Fruit fly (Drosophila melanogaster) whole organism, prepupa: ENCODE data around the gene CG4098.

Source experiments
- Blimp-1 ChIP-seq: fragments of 200-800 bp; sonication (Bioruptor generic); optimal IDR thresholded peaks from 3 replicates; lab custom pipeline; 2017; ENCODE audit warnings: missing biosample characterization, missing genetic modification characterization, mild to moderate bottlenecking, moderate library complexity, missing genetic modification reagents
- CG10631 ChIP-seq: fragments of 200-800 bp; sonication (Bioruptor generic); optimal IDR thresholded peaks from 2 replicates; lab custom pipeline; 2016; ENCODE audit warnings: missing biosample characterization, missing genetic modification characterization
- CG10669 ChIP-seq: fragments of 200-800 bp; sonication (Bioruptor generic); optimal IDR thresholded peaks from 3 replicates; lab custom pipeline; 2018; ENCODE audit warnings: missing biosample characterization, mild to moderate bottlenecking, missing genetic modification characterization, moderate library complexity
- CG11902 ChIP-seq: fragments of 200-800 bp; sonication (Bioruptor generic); optimal IDR thresholded peaks from 3 replicates; lab custom pipeline; 2016; ENCODE audit warnings: missing biosample characterization, missing genetic modification characterization
- CG15336 ChIP-seq: fragments of 200-800 bp; sonication (Bioruptor generic); IDR thresholded peaks from 2 replicates; pipeline ENCODE4 v1.3.6; 2022; ENCODE audit warnings: missing biosample characterization, missing genetic modification characterization
- CG1621 ChIP-seq: fragments of 200-800 bp; sonication (Bioruptor generic); optimal IDR thresholded peaks from 3 replicates; lab custom pipeline; 2018; ENCODE audit warnings: missing biosample characterization, mild to moderate bottlenecking, missing genetic modification characterization
- CG16779 ChIP-seq: fragments of 200-800 bp; sonication (Bioruptor generic); optimal IDR thresholded peaks from 3 replicates; lab custom pipeline; 2017; ENCODE audit warnings: missing biosample characterization, mild to moderate bottlenecking, missing genetic modification characterization
- CG3032 ChIP-seq: fragments of 200-800 bp; optimal IDR thresholded peaks from 2 replicates; lab custom pipeline; 2019; ENCODE audit warnings: missing biosample characterization, mild to moderate bottlenecking, missing genetic modification characterization, moderate library complexity
- CG31627 ChIP-seq: fragments of 200-800 bp; sonication (Bioruptor generic); optimal IDR thresholded peaks from 3 replicates; lab custom pipeline; 2016; ENCODE audit warnings: missing biosample characterization, missing genetic modification characterization
- CG32006 ChIP-seq: fragments of 200-800 bp; sonication (Bioruptor generic); optimal IDR thresholded peaks from 3 replicates; lab custom pipeline; 2017; ENCODE audit warnings: missing biosample characterization, mild to moderate bottlenecking, missing genetic modification characterization
- CG34406 ChIP-seq: fragments of 200-800 bp; sonication (Bioruptor generic); optimal IDR thresholded peaks from 3 replicates; lab custom pipeline; 2016; ENCODE audit warnings: missing biosample characterization, missing genetic modification characterization
- CG3919 ChIP-seq: fragments of 200-800 bp; sonication (Bioruptor generic); optimal IDR thresholded peaks from 3 replicates; lab custom pipeline; 2016; ENCODE audit warnings: missing biosample characterization, missing genetic modification characterization
- CG6276 ChIP-seq: fragments of 200-800 bp; sonication (Bioruptor generic); optimal IDR thresholded peaks from 2 replicates; lab custom pipeline; 2017; ENCODE audit warnings: missing biosample characterization, mild to moderate bottlenecking, missing genetic modification characterization
- CG6854 ChIP-seq: fragments of 200-800 bp; sonication (Bioruptor generic); optimal IDR thresholded peaks from 2 replicates; lab custom pipeline; 2017; ENCODE audit warnings: missing biosample characterization, mild to moderate bottlenecking, missing genetic modification characterization
- CG8119 ChIP-seq: fragments of 200-800 bp; sonication (Bioruptor generic); IDR thresholded peaks from 3 replicates; pipeline ENCODE4 v1.3.6; 2022; ENCODE audit warnings: missing biosample characterization, missing genetic modification characterization
- CG8632 ChIP-seq: fragments of 200-800 bp; sonication (Bioruptor generic); optimal IDR thresholded peaks from 3 replicates; lab custom pipeline; 2016; ENCODE audit warnings: missing biosample characterization, missing genetic modification characterization
- CG9139 ChIP-seq: fragments of 200-800 bp; sonication (Bioruptor generic); optimal IDR thresholded peaks from 3 replicates; lab custom pipeline; 2017; ENCODE audit warnings: missing biosample characterization, mild to moderate bottlenecking, missing genetic modification characterization
- Eip75B ChIP-seq: fragments of 200-800 bp; sonication (Bioruptor generic); optimal IDR thresholded peaks from 3 replicates; lab custom pipeline; 2016; ENCODE audit warnings: missing biosample characterization, missing genetic modification characterization
- Eip78C ChIP-seq: fragments of 200-800 bp; sonication (Bioruptor generic); peaks from one replicate; lab custom pipeline; 2016; ENCODE audit warnings: missing biosample characterization, missing genetic modification characterization
- Eip93F ChIP-seq: fragments of 200-800 bp; sonication (Bioruptor generic); optimal IDR thresholded peaks from 2 replicates; lab custom pipeline; 2016; ENCODE audit warnings: missing biosample characterization, mild to moderate bottlenecking, missing genetic modification characterization
- Ets21C ChIP-seq: fragments of 200-800 bp; sonication (Bioruptor generic); optimal IDR thresholded peaks from 3 replicates; lab custom pipeline; 2016; ENCODE audit warnings: missing biosample characterization, missing genetic modification characterization
- Ets96B ChIP-seq: fragments of 200-800 bp; optimal IDR thresholded peaks from 2 replicates; lab custom pipeline; 2019; ENCODE audit warnings: missing biosample characterization, mild to moderate bottlenecking, missing genetic modification characterization, moderate library complexity
- Hr38 ChIP-seq: sonication (Bioruptor generic); optimal IDR thresholded peaks from 2 replicates; lab custom pipeline; 2016; ENCODE audit warnings: missing biosample characterization, missing genetic modification characterization
- Hr39 ChIP-seq: fragments of 200-800 bp; sonication (Bioruptor generic); optimal IDR thresholded peaks from 2 replicates; lab custom pipeline; 2016; ENCODE audit warnings: missing biosample characterization, missing genetic modification characterization
- Hr4 ChIP-seq: fragments of 200-800 bp; sonication (Bioruptor generic); optimal IDR thresholded peaks from 3 replicates; lab custom pipeline; 2016; ENCODE audit warnings: missing biosample characterization, missing genetic modification characterization
- Lpt ChIP-seq: fragments of 200-800 bp; sonication (Bioruptor generic); optimal IDR thresholded peaks from 3 replicates; lab custom pipeline; 2016; ENCODE audit warnings: missing biosample characterization, missing genetic modification characterization
- Met ChIP-seq: fragments of 200-800 bp; sonication (Bioruptor generic); optimal IDR thresholded peaks from 3 replicates; lab custom pipeline; 2016; ENCODE audit warnings: missing biosample characterization, missing genetic modification characterization
- OdsH ChIP-seq: fragments of 200-800 bp; sonication (Bioruptor generic); optimal IDR thresholded peaks from 3 replicates; lab custom pipeline; 2016; ENCODE audit warnings: missing biosample characterization, missing genetic modification characterization
- Sox102F ChIP-seq: fragments of 200-800 bp; sonication (Bioruptor generic); optimal IDR thresholded peaks from 2 replicates; lab custom pipeline; 2016; ENCODE audit warnings: missing biosample characterization, mild to moderate bottlenecking, missing genetic modification characterization
- Sox14 ChIP-seq: fragments of 200-800 bp; sonication (Bioruptor generic); optimal IDR thresholded peaks from 3 replicates; lab custom pipeline; 2016; ENCODE audit warnings: missing biosample characterization, missing genetic modification characterization
- Sox15 ChIP-seq: fragments of 200-800 bp; sonication (Bioruptor generic); optimal IDR thresholded peaks from 3 replicates; lab custom pipeline; 2016; ENCODE audit warnings: missing biosample characterization, missing genetic modification characterization
- achi ChIP-seq: fragments of 200-800 bp; sonication (Bioruptor generic); optimal IDR thresholded peaks from 3 replicates; lab custom pipeline; 2016; ENCODE audit warnings: missing biosample characterization, missing genetic modification characterization
- acj6 ChIP-seq: fragments of 200-800 bp; sonication (Bioruptor generic); optimal IDR thresholded peaks from 3 replicates; lab custom pipeline; 2016; ENCODE audit warnings: missing biosample characterization, missing genetic modification characterization
- cyc ChIP-seq: fragments of 200-800 bp; sonication (Bioruptor generic); optimal IDR thresholded peaks from 3 replicates; lab custom pipeline; 2016; ENCODE audit warnings: missing biosample characterization, missing genetic modification characterization
- dac ChIP-seq: fragments of 200-800 bp; sonication (Bioruptor generic); optimal IDR thresholded peaks from 2 replicates; lab custom pipeline; 2017; ENCODE audit warnings: missing biosample characterization, mild to moderate bottlenecking, missing genetic modification characterization
- dsx ChIP-seq: fragments of 200-800 bp; optimal IDR thresholded peaks from 3 replicates; lab custom pipeline; 2019; ENCODE audit warnings: missing biosample characterization, mild to moderate bottlenecking, missing genetic modification characterization, moderate library complexity; ENCODE audit not compliant: poor library complexity, severe bottlenecking
- esn ChIP-seq: fragments of 200-800 bp; sonication (Bioruptor generic); optimal IDR thresholded peaks from 2 replicates; lab custom pipeline; 2016; ENCODE audit warnings: missing biosample characterization, mild to moderate bottlenecking, missing genetic modification characterization, moderate library complexity
- fd59A ChIP-seq: fragments of 200-800 bp; sonication (Bioruptor generic); optimal IDR thresholded peaks from 2 replicates; lab custom pipeline; 2017; ENCODE audit warnings: missing biosample characterization, mild to moderate bottlenecking, missing genetic modification characterization, missing genetic modification reagents
- fd85E ChIP-seq: fragments of 200-800 bp; sonication (Bioruptor generic); optimal IDR thresholded peaks from 3 replicates; lab custom pipeline; 2016; ENCODE audit warnings: missing biosample characterization, missing genetic modification characterization
- fkh ChIP-seq: fragments of 200-800 bp; sonication (Bioruptor generic); optimal IDR thresholded peaks from 3 replicates; lab custom pipeline; 2017; ENCODE audit warnings: missing biosample characterization, mild to moderate bottlenecking, missing genetic modification characterization, moderate library complexity
- lz ChIP-seq: fragments of 200-800 bp; sonication (Bioruptor generic); optimal IDR thresholded peaks from 3 replicates; lab custom pipeline; 2016; ENCODE audit warnings: missing biosample characterization, missing genetic modification characterization
- pdm3 ChIP-seq: fragments of 200-800 bp; sonication (Bioruptor generic); optimal IDR thresholded peaks from 3 replicates; lab custom pipeline; 2016; ENCODE audit warnings: missing biosample characterization, missing genetic modification characterization
- salr ChIP-seq, 2 experiments: fragments of 200-800 bp; sonication (Bioruptor generic); optimal IDR thresholded peaks; 3 replicates each; lab custom pipeline; 2016 to 2018; ENCODE audit warnings: missing biosample characterization in 2 of 2, missing genetic modification characterization in 2 of 2, mild to moderate bottlenecking in 1 of 2
- ss ChIP-seq, 2 experiments: fragments of 200-800 bp; sonication (Bioruptor generic); optimal IDR thresholded peaks; 2 replicates in 1 of 2; 3 replicates in 1 of 2; lab custom pipeline; 2017 to 2018; ENCODE audit warnings: mild to moderate bottlenecking in 2 of 2, missing biosample characterization in 2 of 2, missing genetic modification characterization in 2 of 2, moderate library complexity in 1 of 2
- svp ChIP-seq: fragments of 200-800 bp; sonication (Bioruptor generic); peaks from one replicate; lab custom pipeline; 2016; ENCODE audit warnings: missing biosample characterization, missing genetic modification characterization
- topi ChIP-seq: fragments of 200-800 bp; sonication (Bioruptor generic); optimal IDR thresholded peaks from 3 replicates; lab custom pipeline; 2016; ENCODE audit warnings: missing biosample characterization, missing genetic modification characterization

CG4098 gene

dm6 chr3L:16612152-16612551 is 3.0 kb upstream of the CG4098 start, which contains the start of gene CG4101 (continued):
- TF ChIP-seq CG6276 (GFP tag; lab: Kevin White, UChicago) = no peak
- peak; percentile 59 for TF ChIP-seq Sox15 (GFP tag; lab: Kevin White, UChicago)
- peak; percentile 42 for TF ChIP-seq fd59A
- TF ChIP-seq Lpt = peak; percentile 31
- peak; percentile 33 for TF ChIP-seq Blimp-1 (GFP tag; lab: Kevin White, UChicago)
- TF ChIP-seq Sox14 (GFP tag; lab: Kevin White, UChicago) = peak; percentile 85
- peak; percentile 10 for TF ChIP-seq fd85E (GFP tag; lab: Kevin White, UChicago)
- peak; percentile 80 for TF ChIP-seq CG3032 (tag; lab: Kevin White, UChicago)
- peak; percentile 81 for TF ChIP-seq Sox102F (GFP tag; lab: Kevin White, UChicago)
- TF ChIP-seq CG1621 (tag; lab: Kevin White, UChicago) = peak; percentile 47
- TF ChIP-seq CG31627 = peak; percentile 89

dm6 chr3L:16610201-16610600 is 1.1 kb upstream of the CG4098 start, which contains the start of gene Prosbeta6:
Gene Prosbeta6 (minus strand): TSS chr3L:16610418.
- TF ChIP-seq Hr38 (GFP tag; lab: Kevin White, UChicago) = no peak
- TF ChIP-seq CG10669 (GFP tag; lab: Kevin White, UChicago) = no peak
- TF ChIP-seq CG6276 (GFP tag; lab: Kevin White, UChicago) = no peak
- no peak for TF ChIP-seq Sox102F (GFP tag; lab: Kevin White, UChicago)
- no peak for TF ChIP-seq CG31627
- TF ChIP-seq Hr39 (GFP tag; lab: Kevin White, UChicago) = no peak

- TF ChIP-seq Sox102F (GFP tag; lab: Kevin White, UChicago) (no peak), CG32006 (GFP tag; lab: Kevin White, UChicago) (peak; percentile 40), achi (GFP tag; lab: Kevin White, UChicago) (peak; percentile 38), OdsH (GFP tag; lab: Kevin White, UChicago) (peak; percentile 20), CG6854 (no peak), Met (peak; percentile 25), ss (GFP tag; optimal IDR thresholded peaks at IDR 0.05; lab: Kevin White, UChicago) (peak in 1 of 2 experiments; percentile 49), CG16779 (tag; lab: Kevin White, UChicago) (no peak), svp (peak; percentile 74), Ets21C (GFP tag; lab: Kevin White, UChicago) (no peak), dsx (GFP tag; lab: Kevin White, UChicago) (no peak), dac (no peak), pdm3 (GFP tag; lab: Kevin White, UChicago) (peak; percentile 25), Hr4 (GFP tag; lab: Kevin White, UChicago) (peak; percentile 30), Sox14 (GFP tag; lab: Kevin White, UChicago) (peak; percentile 6), esn (GFP tag; lab: Kevin White, UChicago) (peak; percentile 41), Lpt (no peak), CG8119 (GFP tag; lab: Robert Waterston, UW) (no peak), fd59A (no peak), cyc (GFP tag; lab: Kevin White, UChicago) (no peak), CG31627 (peak; percentile 26), CG10669 (GFP tag; lab: Kevin White, UChicago) (no peak), Ets96B (tag; lab: Kevin White, UChicago) (peak; percentile 13), acj6 (GFP tag; lab: Kevin White, UChicago) (peak; percentile 44), CG3919 (GFP tag; lab: Kevin White, UChicago) (peak; percentile 31), Hr39 (GFP tag; lab: Kevin White, UChicago) (peak; percentile 5), CG15336 (GFP tag; lab: Robert Waterston, UW) (no peak), CG9139 (no peak), lz (GFP tag; lab: Kevin White, UChicago) (peak; percentile 13), Eip75B (GFP tag; lab: Kevin White, UChicago) (no peak), CG3032 (tag; lab: Kevin White, UChicago) (peak; percentile 40), CG8632 (GFP tag; lab: Kevin White, UChicago) (no peak), CG34406 (GFP tag; lab: Kevin White, UChicago) (peak; percentile 7), CG10631 (GFP tag; lab: Kevin White, UChicago) (peak; percentile 48), Eip78C (GFP tag; lab: Kevin White, UChicago) (peak; percentile 57), Eip93F (GFP tag; lab: Kevin White, UChicago) (peak; percentile 34), fkh (peak; percentile 34), CG1621 (tag; lab: Kevin White, UChicago) (no peak), CG11902 (GFP tag; lab: Kevin White, UChicago) (no peak), salr (GFP tag; optimal IDR thresholded peaks at IDR 0.05; lab: Kevin White, UChicago) (no peak), topi (GFP tag; lab: Kevin White, UChicago) (peak; percentile 18)
These were observed 6.4 kb downstream of the CG4098 start, which contains the start of gene Arts for dm6 chr3L:16602736-16603144. Gene Arts (plus strand): TSS chr3L:16602851.
